Worm (Caenorhabditis elegans): ENCODE results near the gene memi-1.
"Not testable (repeated sequence)": the region's sequence is repeated elsewhere in the genome, so short reads cannot be mapped to it uniquely, and the experiment has no call there.

DNA sequence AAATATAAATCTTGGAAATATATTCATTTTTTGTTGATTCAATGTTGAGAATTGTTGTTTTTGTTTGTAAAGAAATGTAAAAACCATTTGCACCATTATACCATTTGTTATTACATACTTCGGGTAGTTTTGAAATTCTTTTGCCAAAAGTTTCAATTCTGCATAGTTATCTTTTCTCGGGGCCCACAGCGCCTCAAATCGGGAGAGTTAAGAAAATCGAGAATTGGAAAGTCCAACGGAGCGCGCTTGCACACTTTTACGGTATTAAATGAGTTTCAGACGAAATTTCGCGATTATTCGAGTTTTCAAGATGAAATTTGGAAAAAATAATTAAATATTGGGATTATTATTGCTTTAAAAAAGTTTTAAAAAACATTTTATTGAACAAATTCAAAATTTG is 39.0 kb downstream of the memi-1 start:
- TF ChIP-seq pha-4 (GFP tag; IDR thresholded peaks at IDR 0.05); pha-4 (tag; optimal IDR thresholded peaks at IDR 0.05); nhr-76 (tag; optimal IDR thresholded peaks at IDR 0.05); pqm-1 (tag; optimal IDR thresholded peaks at IDR 0.05); ces-1 (GFP tag; optimal IDR thresholded peaks at IDR 0.05): not testable (repeated sequence)
